Fruit fly (Drosophila melanogaster): ENCODE measurements around the gene CG3226.

CG3226 gene

dm6 chrX:6624006-6624745, 29.9 kb downstream of the CG3226 start (continued):
- TF ChIP-seq CG9727 (GFP tag; optimal IDR thresholded peaks at IDR 0.05): peak; percentile 18
- TF ChIP-seq bsh (GFP tag; optimal IDR thresholded peaks at IDR 0.05): peak; percentile 43 to 68
- no peak for TF ChIP-seq gce (GFP tag; IDR thresholded peaks at IDR 0.05)
- TF ChIP-seq grau (tag; optimal IDR thresholded peaks at IDR 0.05): peak; percentile 87
- peak in 1 of 2 experiments; percentile 50 for TF ChIP-seq Hr78 (GFP tag; optimal IDR thresholded peaks at IDR 0.05)
- TF ChIP-seq crol (GFP tag; IDR thresholded peaks at IDR 0.05): 0 out of 2 replicates have a peak, but pooled peaks have one; percentile 9
- peak; percentile 21 for TF ChIP-seq gsb-n (tag; optimal IDR thresholded peaks at IDR 0.05)
- no peak for TF ChIP-seq CG6765 (GFP tag; optimal IDR thresholded peaks at IDR 0.05)
- TF ChIP-seq CG2678 (tag; optimal IDR thresholded peaks at IDR 0.05): peak; percentile 48
- 0 out of 2 replicates have a peak, but pooled peaks have one; percentile 38 for TF ChIP-seq CG9932 (GFP tag; IDR thresholded peaks at IDR 0.05)
- TF ChIP-seq Rx (GFP tag; IDR thresholded peaks at IDR 0.05): 0 out of 2 replicates have a peak, but pooled peaks have one; percentile 23
- peak; percentile 20 for TF ChIP-seq CoRest (tag; optimal IDR thresholded peaks at IDR 0.05)
- TF ChIP-seq Oli (tag; optimal IDR thresholded peaks at IDR 0.05): peak; percentile 24
- peak; percentile 31 for TF ChIP-seq PHDP (tag; optimal IDR thresholded peaks at IDR 0.05)
- peak; percentile 29 for TF ChIP-seq CG33557 (GFP tag; optimal IDR thresholded peaks at IDR 0.05)
- TF ChIP-seq CG31441 (GFP tag; IDR thresholded peaks at IDR 0.05): peak; percentile 33; the same call in 1 of the 2 replicates
- peak; percentile 7 for TF ChIP-seq CG17385 (GFP tag; optimal IDR thresholded peaks at IDR 0.05)
- TF ChIP-seq sens (GFP tag): peak; percentile 71
- TF ChIP-seq CG17829 (tag; optimal IDR thresholded peaks at IDR 0.05): peak; percentile 0
- TF ChIP-seq CG4424 (GFP tag; optimal IDR thresholded peaks at IDR 0.05): peak; percentile 39
- TF ChIP-seq Ssrp (tag; optimal IDR thresholded peaks at IDR 0.05): peak; percentile 23
- TF ChIP-seq CG16813 (GFP tag; IDR thresholded peaks at IDR 0.05; ENCODE audit: partially characterized antibody): no peak
- no peak for TF ChIP-seq sc (optimal IDR thresholded peaks at IDR 0.05)
- TF ChIP-seq sc (GFP tag; optimal IDR thresholded peaks at IDR 0.05): peak; percentile 5
- peak; percentile 57 for TF ChIP-seq lbe (GFP tag; optimal IDR thresholded peaks at IDR 0.05)
- TF ChIP-seq vvl (GFP tag; IDR thresholded peaks at IDR 0.05): peak; percentile 55; the same call in 1 of the 2 replicates
- peak; percentile 20 for TF ChIP-seq fd96Cb (tag; optimal IDR thresholded peaks at IDR 0.05)
- 0 out of 3 replicates have a peak, but pooled peaks have one; percentile 47 for TF ChIP-seq ci (GFP tag; IDR thresholded peaks at IDR 0.05)
- TF ChIP-seq CG12155 (GFP tag; optimal IDR thresholded peaks at IDR 0.05): no peak
- TF ChIP-seq E2f2 (GFP tag; IDR thresholded peaks at IDR 0.05): no peak
- TF ChIP-seq pan (optimal IDR thresholded peaks at IDR 0.05): no peak
- TF ChIP-seq pan (GFP tag; optimal IDR thresholded peaks at IDR 0.05 in 1 of 2, IDR thresholded peaks at IDR 0.05 in 1 of 2): peak in 1 of 2 experiments; percentile 38
- 0 out of 2 replicates have a peak, but pooled peaks have one; percentile 24 for TF ChIP-seq sisA (GFP tag; IDR thresholded peaks at IDR 0.05)
- TF ChIP-seq Taf1 (GFP tag; IDR thresholded peaks at IDR 0.05): no peak
- peak; percentile 84 for TF ChIP-seq oc (tag; optimal IDR thresholded peaks at IDR 0.05)
- TF ChIP-seq CG4404 (GFP tag; IDR thresholded peaks at IDR 0.05): peak; percentile 27; the same call in 1 of the 2 replicates
- peak; percentile 24 for TF ChIP-seq dmrt99B (tag; optimal IDR thresholded peaks at IDR 0.05)
- 0 out of 3 replicates have a peak, but pooled peaks have one; percentile 51 for TF ChIP-seq dysf (GFP tag; IDR thresholded peaks at IDR 0.05)
- peak; percentile 4 for TF ChIP-seq CG8924 (tag; optimal IDR thresholded peaks at IDR 0.05)
- peak; percentile 13 for TF ChIP-seq Six4 (GFP tag; optimal IDR thresholded peaks at IDR 0.05)
- TF ChIP-seq Trl (optimal IDR thresholded peaks at IDR 0.05): peak in 1 of 2 experiments; percentile 19
- TF ChIP-seq Trl (GFP tag; optimal IDR thresholded peaks at IDR 0.05): no peak
- peak; percentile 32 for TF ChIP-seq unpg (GFP tag; optimal IDR thresholded peaks at IDR 0.05)
- peak; percentile 56 for TF ChIP-seq Abd-B (GFP tag; optimal IDR thresholded peaks at IDR 0.05)
- TF ChIP-seq CG17802 (tag; optimal IDR thresholded peaks at IDR 0.05): no peak
- TF ChIP-seq NC2α (GFP tag; optimal IDR thresholded peaks at IDR 0.05): no peak
- peak; percentile 39 for TF ChIP-seq kni (GFP tag; optimal IDR thresholded peaks at IDR 0.05)
- TF ChIP-seq CG11695 (GFP tag; IDR thresholded peaks at IDR 0.05): peak; percentile 31; the same call in 1 of the 3 replicates
- TF ChIP-seq NC2β (GFP tag; optimal IDR thresholded peaks at IDR 0.05): no peak

All from whole organism, embryonic.